Worm (Caenorhabditis elegans) whole organism, L3 larva: ENCODE results near the gene K05F6.8.

Source experiments
- R02D3.7 ChIP-seq: fragments of 150-350 bp; optimal IDR thresholded peaks from 2 replicates; lab custom pipeline; 2014; ENCODE audit warnings: missing biosample characterization, missing genetic modification characterization
- ZK546.5 ChIP-seq: sonication (generic microtip); optimal IDR thresholded peaks from 2 replicates; lab custom pipeline; 2017; ENCODE audit warnings: missing biosample characterization, missing genetic modification characterization
- aly-2 ChIP-seq: fragments of 150-350 bp; optimal IDR thresholded peaks from 2 replicates; lab custom pipeline; 2014; ENCODE audit warnings: missing biosample characterization, missing genetic modification characterization
- ama-1 ChIP-seq: fragments of 150-350 bp; optimal IDR thresholded peaks from 2 replicates; lab custom pipeline; 2018
- ceh-16 ChIP-seq: sonication (generic microtip); optimal IDR thresholded peaks from 2 replicates; lab custom pipeline; 2017; ENCODE audit warnings: missing biosample characterization, missing genetic modification characterization
- ceh-82 ChIP-seq: fragments of 150-350 bp; optimal IDR thresholded peaks from 2 replicates; lab custom pipeline; 2014; ENCODE audit warnings: missing biosample characterization, missing genetic modification characterization
- ceh-9 ChIP-seq: sonication (generic microtip); optimal IDR thresholded peaks from 2 replicates; lab custom pipeline; 2018; ENCODE audit warnings: missing biosample characterization, missing genetic modification characterization
- daf-12 ChIP-seq: fragments of 150-350 bp; optimal IDR thresholded peaks from 2 replicates; lab custom pipeline; 2014; ENCODE audit warnings: missing biosample characterization, missing genetic modification reagents, missing genetic modification characterization
- egl-27 ChIP-seq: sonication (generic microtip); optimal IDR thresholded peaks from 4 replicates; lab custom pipeline; 2017; ENCODE audit warnings: missing biosample characterization, missing genetic modification reagents, missing genetic modification characterization
- egl-5 ChIP-seq: fragments of 150-350 bp; optimal IDR thresholded peaks from 2 replicates; lab custom pipeline; 2017; ENCODE audit warnings: missing biosample characterization, missing genetic modification reagents, missing genetic modification characterization, inconsistent platforms
- elt-1 ChIP-seq: fragments of 150-350 bp; optimal IDR thresholded peaks from 2 replicates; lab custom pipeline; 2014; ENCODE audit warnings: missing biosample characterization, missing genetic modification characterization
- elt-2 ChIP-seq: sonication (generic microtip); optimal IDR thresholded peaks from 2 replicates; lab custom pipeline; 2016; ENCODE audit warnings: missing genetic modification reagents, mild to moderate bottlenecking, missing genetic modification characterization, missing compliant biosample characterization
- elt-3 ChIP-seq, 3 experiments: fragments of 150-350 bp in 1 of 3; sonication (generic microtip) in 2 of 3; optimal IDR thresholded peaks; 2 replicates in 2 of 3; 4 replicates in 1 of 3; lab custom pipeline; 2014 to 2017; ENCODE audit warnings: missing biosample characterization in 3 of 3, missing genetic modification characterization in 3 of 3
- eor-1 ChIP-seq, 2 experiments: fragments of 150-350 bp; optimal IDR thresholded peaks; 2 replicates each; lab custom pipeline; 2014 to 2018; ENCODE audit warnings: missing biosample characterization in 2 of 2, missing genetic modification characterization in 2 of 2
- hmg-11 ChIP-seq: sonication (generic microtip); optimal IDR thresholded peaks from 2 replicates; lab custom pipeline; 2016; ENCODE audit warnings: missing genetic modification characterization, missing compliant biosample characterization
- jun-1 ChIP-seq: fragments of 150-350 bp; optimal IDR thresholded peaks from 2 replicates; lab custom pipeline; 2014; ENCODE audit warnings: missing biosample characterization, missing genetic modification reagents, missing genetic modification characterization
- lin-15B ChIP-seq: fragments of 150-350 bp; optimal IDR thresholded peaks from 2 replicates; lab custom pipeline; 2014; ENCODE audit warnings: missing biosample characterization, missing genetic modification characterization
- lin-39 ChIP-seq: fragments of 150-350 bp; optimal IDR thresholded peaks from 2 replicates; lab custom pipeline; 2018; ENCODE audit warnings: missing biosample characterization, missing genetic modification reagents, missing genetic modification characterization
- lsy-12 ChIP-seq: sonication (generic microtip); optimal IDR thresholded peaks from 2 replicates; lab custom pipeline; 2016; ENCODE audit warnings: mild to moderate bottlenecking, missing genetic modification characterization, missing compliant biosample characterization
- mdl-1 ChIP-seq: fragments of 150-350 bp; optimal IDR thresholded peaks from 2 replicates; lab custom pipeline; 2014; ENCODE audit warnings: missing biosample characterization, missing genetic modification characterization
- nfya-1 ChIP-seq: sonication (generic microtip); optimal IDR thresholded peaks from 2 replicates; lab custom pipeline; 2017; ENCODE audit warnings: missing genetic modification characterization, mild to moderate bottlenecking, missing compliant biosample characterization, antibody characterized with exemption, moderate library complexity; ENCODE audit not compliant: insufficient read depth
- nhr-11 ChIP-seq: fragments of 150-350 bp; optimal IDR thresholded peaks from 2 replicates; lab custom pipeline; 2014; ENCODE audit warnings: missing biosample characterization, missing genetic modification characterization
- nhr-12 ChIP-seq: fragments of 150-350 bp; optimal IDR thresholded peaks from 2 replicates; lab custom pipeline; 2014; ENCODE audit warnings: missing biosample characterization, missing genetic modification characterization
- nhr-23 ChIP-seq: fragments of 150-350 bp; optimal IDR thresholded peaks from 2 replicates; lab custom pipeline; 2014; ENCODE audit warnings: missing biosample characterization, missing genetic modification reagents, missing genetic modification characterization
- nhr-237 ChIP-seq: fragments of 150-350 bp; optimal IDR thresholded peaks from 2 replicates; lab custom pipeline; 2014; ENCODE audit warnings: missing biosample characterization, missing genetic modification characterization
- nhr-28 ChIP-seq: fragments of 150-350 bp; optimal IDR thresholded peaks from 2 replicates; lab custom pipeline; 2014; ENCODE audit warnings: missing biosample characterization, missing genetic modification characterization
- nhr-43 ChIP-seq: sonication (generic microtip); optimal IDR thresholded peaks from 2 replicates; lab custom pipeline; 2016; ENCODE audit warnings: mild to moderate bottlenecking, missing genetic modification characterization, missing compliant biosample characterization; ENCODE audit not compliant: poor library complexity, severe bottlenecking
- nhr-67 ChIP-seq: fragments of 150-350 bp; optimal IDR thresholded peaks from 2 replicates; lab custom pipeline; 2014; ENCODE audit warnings: missing biosample characterization, missing genetic modification characterization
- nhr-77 ChIP-seq: fragments of 150-350 bp; optimal IDR thresholded peaks from 2 replicates; lab custom pipeline; 2014; ENCODE audit warnings: missing biosample characterization, missing genetic modification characterization
- pha-4 ChIP-seq: fragments of 150-350 bp; optimal IDR thresholded peaks from 2 replicates; lab custom pipeline; 2014; ENCODE audit warnings: missing biosample characterization, missing genetic modification reagents, missing genetic modification characterization
- pqm-1 ChIP-seq: fragments of 150-350 bp; optimal IDR thresholded peaks from 2 replicates; lab custom pipeline; 2017; ENCODE audit warnings: missing biosample characterization, missing genetic modification characterization, inconsistent platforms
- sea-2 ChIP-seq: fragments of 150-350 bp; sonication (generic microtip); optimal IDR thresholded peaks from 4 replicates; lab custom pipeline; 2014; ENCODE audit warnings: missing biosample characterization, missing genetic modification reagents, missing genetic modification characterization
- skn-1 ChIP-seq: fragments of 150-350 bp; optimal IDR thresholded peaks from 2 replicates; lab custom pipeline; 2014; ENCODE audit warnings: missing biosample characterization, missing genetic modification characterization
- snpc-4 ChIP-seq: fragments of 150-350 bp; optimal IDR thresholded peaks from 2 replicates; lab custom pipeline; 2014; ENCODE audit warnings: missing biosample characterization, missing genetic modification characterization
- unc-39 ChIP-seq: sonication (generic microtip); optimal IDR thresholded peaks from 4 replicates; lab custom pipeline; 2017; ENCODE audit warnings: missing biosample characterization, missing genetic modification characterization
- unc-62 ChIP-seq: fragments of 150-350 bp; sonication (generic microtip); optimal IDR thresholded peaks from 4 replicates; lab custom pipeline; 2014; ENCODE audit warnings: missing biosample characterization, missing genetic modification reagents, missing genetic modification characterization
- zag-1 ChIP-seq: fragments of 150-350 bp; optimal IDR thresholded peaks from 2 replicates; lab custom pipeline; 2014; ENCODE audit warnings: missing biosample characterization, missing genetic modification characterization
- ztf-4 ChIP-seq: fragments of 150-350 bp; optimal IDR thresholded peaks from 2 replicates; lab custom pipeline; 2014; ENCODE audit warnings: missing biosample characterization, missing genetic modification characterization

K05F6.8 gene

DNA sequence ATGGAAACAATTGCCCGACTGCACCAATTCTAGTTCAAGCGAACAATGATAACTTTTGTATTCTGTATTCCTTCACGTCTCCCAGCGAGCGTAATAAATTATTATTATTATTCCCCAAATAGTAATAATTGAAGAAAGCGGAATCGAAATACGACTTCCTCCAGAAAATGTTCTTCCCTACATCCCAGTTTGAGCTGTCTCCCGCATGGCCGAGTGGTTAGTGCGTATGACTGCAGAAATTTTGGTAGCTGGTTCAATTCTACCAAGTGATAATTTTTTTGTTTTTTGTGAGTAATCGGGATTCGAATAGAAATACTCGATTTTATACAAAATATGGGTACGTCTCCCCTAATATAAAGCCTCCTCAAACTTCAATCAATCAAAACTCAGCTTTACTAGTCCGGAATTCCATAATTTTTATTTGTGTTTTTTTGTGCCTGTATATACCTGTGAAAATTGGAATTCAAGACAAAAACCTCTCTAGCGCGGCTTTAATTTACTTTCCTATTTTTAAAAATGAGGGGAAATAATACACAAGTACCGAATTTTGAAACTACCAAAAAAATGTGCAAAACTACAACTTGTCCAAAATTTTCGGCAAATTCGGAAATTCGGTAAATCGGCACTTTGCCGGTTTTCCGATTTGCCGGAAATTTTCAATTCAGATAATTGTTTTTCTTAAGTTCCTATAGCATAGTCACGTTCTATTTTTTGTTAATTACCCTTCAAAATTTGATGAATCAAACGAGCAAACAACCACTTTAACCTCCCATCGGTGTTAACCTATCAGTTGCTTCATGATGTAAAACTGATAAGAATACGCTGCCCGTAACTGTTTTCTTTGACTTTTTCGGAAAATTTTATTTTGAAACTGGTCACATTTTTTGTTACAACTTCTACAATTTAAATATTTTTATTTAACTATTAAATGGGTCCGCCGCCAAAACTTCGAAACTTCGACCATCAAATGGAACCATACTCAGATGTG is 29.8 kb upstream of the K05F6.8 start, which contains the start of gene bath-46:
bath-46 (plus strand) TSS at position 806 of the 988 bp plus-strand sequence.
- TF ChIP-seq nhr-67 (tag; lab: Kevin White, UChicago) (no peak), nhr-11 (tag; lab: Kevin White, UChicago) (no peak), hmg-11 (tag; lab: Kevin White, UChicago) (no peak), egl-27 (no peak), pqm-1 (tag; lab: Kevin White, UChicago) (peak; percentile 49), elt-2 (peak; percentile 73), nhr-43 (tag; lab: Kevin White, UChicago) (no peak), eor-1 (tag; optimal IDR thresholded peaks at IDR 0.05; lab: Kevin White, UChicago) (no peak), lin-39 (tag; lab: Kevin White, UChicago) (no peak)

DNA sequence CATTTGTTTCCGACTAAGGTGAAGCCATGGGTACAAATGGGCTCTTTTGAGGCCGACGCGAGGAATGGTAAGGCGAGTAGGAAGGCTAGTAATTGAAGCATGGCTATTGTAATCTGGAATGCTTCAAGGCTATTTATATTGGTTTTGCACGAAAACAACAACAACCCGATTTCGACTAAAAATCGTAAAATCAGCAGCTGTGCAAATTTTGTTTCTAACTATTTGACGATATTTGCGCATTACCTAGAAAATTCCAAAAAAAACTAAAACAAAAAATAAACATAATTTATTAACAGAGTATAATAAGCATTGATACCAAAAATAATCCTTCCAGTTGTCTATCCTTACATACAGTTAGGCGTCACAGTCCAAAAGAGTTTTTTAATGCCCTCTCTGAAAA is 27.6 kb upstream of the K05F6.8 start, which contains the start of gene clec-20:
clec-20 (minus strand) TSS at position 101 of the 400 bp plus-strand sequence.
- TF ChIP-seq nhr-67 (tag; lab: Kevin White, UChicago) (no peak), nhr-237 (tag; lab: Kevin White, UChicago) (no peak), ceh-16 (tag; lab: Kevin White, UChicago) (no peak), ZK546.5 (tag; lab: Kevin White, UChicago) (no peak), R02D3.7 (tag; lab: Kevin White, UChicago) (no peak), nhr-77 (tag; lab: Kevin White, UChicago) (no peak), nhr-12 (tag; lab: Kevin White, UChicago) (no peak), daf-12 (no peak), mdl-1 (tag; lab: Kevin White, UChicago) (no peak), jun-1 (tag; lab: Kevin White, UChicago) (no peak), ceh-9 (tag; lab: Kevin White, UChicago) (no peak), pqm-1 (tag; lab: Kevin White, UChicago) (no peak), eor-1 (tag; optimal IDR thresholded peaks at IDR 0.05; lab: Kevin White, UChicago) (no peak), egl-5 (tag; lab: Kevin White, UChicago) (no peak), snpc-4 (tag; lab: Kevin White, UChicago) (no peak)

ce11 chrII:1589845-1590244 is 22.3 kb upstream of the K05F6.8 start, which contains the start of gene T07H3.7:
Gene T07H3.7, minus strand, starts transcription at chrII:1589945.
- TF ChIP-seq mdl-1 (tag; lab: Kevin White, UChicago) (no peak), ama-1 (lab: Kevin White, UChicago) (no peak), sea-2 (GFP tag; lab: Kevin White, UChicago) (no peak), lin-15B (no peak), ceh-82 (tag; lab: Kevin White, UChicago) (no peak), nhr-23 (tag; lab: Kevin White, UChicago) (no peak), elt-2 (no peak), aly-2 (tag; lab: Kevin White, UChicago) (no peak), ztf-4 (tag; lab: Kevin White, UChicago) (no peak), nhr-67 (tag; lab: Kevin White, UChicago) (no peak), eor-1 (tag; optimal IDR thresholded peaks at IDR 0.05; lab: Kevin White, UChicago) (no peak)

DNA sequence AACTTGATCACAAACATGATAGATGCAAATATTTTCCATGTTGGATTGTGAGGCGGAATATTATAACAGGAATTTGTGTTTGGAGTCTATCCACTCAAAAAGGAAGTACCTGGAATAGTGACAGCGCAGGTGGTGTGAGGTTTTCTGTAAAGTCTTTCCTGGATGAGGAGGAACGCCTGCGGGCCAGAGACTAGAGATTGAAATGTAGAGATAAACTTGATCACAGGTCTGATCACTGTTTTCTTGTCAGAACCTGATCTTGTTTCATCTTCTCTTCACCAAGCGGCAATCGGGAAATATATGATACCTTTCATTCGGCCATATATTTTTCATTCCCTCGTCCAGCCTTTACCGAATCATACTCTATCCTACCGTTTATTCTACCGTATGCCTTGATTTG is 18.8 kb upstream of the K05F6.8 start, which contains the start of gene T07H3.8:
T07H3.8 (plus strand) TSS at position 301 of the 400 bp plus-strand sequence.
- TF ChIP-seq nhr-43 (tag; lab: Kevin White, UChicago): no peak
- no peak for TF ChIP-seq hmg-11 (tag; lab: Kevin White, UChicago)
- TF ChIP-seq nhr-11 (tag; lab: Kevin White, UChicago): no peak
- no peak for TF ChIP-seq ceh-9 (tag; lab: Kevin White, UChicago)
- TF ChIP-seq pha-4 (tag; lab: Kevin White, UChicago): no peak
- TF ChIP-seq snpc-4 (tag; lab: Kevin White, UChicago): no peak
- TF ChIP-seq unc-39 (tag; lab: Kevin White, UChicago): no peak
- TF ChIP-seq nfya-1 (tag; lab: Kevin White, UChicago): no peak
- TF ChIP-seq elt-1 (tag; lab: Kevin White, UChicago): no peak
- TF ChIP-seq mdl-1 (tag; lab: Kevin White, UChicago): no peak
- TF ChIP-seq nhr-28 (tag; lab: Kevin White, UChicago): no peak
- no peak for TF ChIP-seq unc-62 (GFP tag; lab: Kevin White, UChicago)
- no peak for TF ChIP-seq zag-1 (tag; lab: Kevin White, UChicago)
- TF ChIP-seq nhr-237 (tag; lab: Kevin White, UChicago): no peak
- TF ChIP-seq nhr-77 (tag; lab: Kevin White, UChicago): no peak
- TF ChIP-seq lsy-12 (tag; lab: Kevin White, UChicago): no peak
- TF ChIP-seq ama-1 (lab: Kevin White, UChicago): no peak
- no peak for TF ChIP-seq elt-3 (tag; optimal IDR thresholded peaks at IDR 0.05; lab: Kevin White, UChicago)
- no peak for TF ChIP-seq skn-1 (tag; lab: Kevin White, UChicago)
- TF ChIP-seq, all 47 proteins: peak for 0
